Worm (Caenorhabditis elegans) whole organism, L2 larva: ENCODE data around the gene actl-1.

ENCODE experiments used
- aly-2 ChIP-seq: fragments of 150-350 bp; optimal IDR thresholded peaks from 2 replicates; lab custom pipeline; 2014; ENCODE audit warnings: missing biosample characterization, missing genetic modification characterization
- unc-62 ChIP-seq: fragments of 150-350 bp; optimal IDR thresholded peaks from 2 replicates; lab custom pipeline; 2014; ENCODE audit warnings: missing biosample characterization, missing genetic modification reagents, missing genetic modification characterization

ce11 chrX:6460123-6460522 is 39.5 kb downstream of the actl-1 start:
- no peak for TF ChIP-seq aly-2 (tag; lab: Kevin White, UChicago)
- TF ChIP-seq unc-62, result no peak
